Fruit fly (Drosophila melanogaster) whole organism, embryonic: ENCODE measurements around the gene Trs20.

Experiments
- CG11723 ChIP-seq: fragments of 200-800 bp; sonication (Bioruptor generic); optimal IDR thresholded peaks from 2 replicates; lab custom pipeline; 2017; ENCODE audit warnings: missing biosample characterization, mild to moderate bottlenecking, missing genetic modification characterization
- CG12155 ChIP-seq: fragments of 200-800 bp; sonication (Bioruptor generic); optimal IDR thresholded peaks from 3 replicates; lab custom pipeline; 2016; ENCODE audit warnings: missing biosample characterization, missing genetic modification characterization
- CG12236 ChIP-seq: fragments of 200-800 bp; sonication (Bioruptor generic); optimal IDR thresholded peaks from 2 replicates; lab custom pipeline; 2016; ENCODE audit warnings: missing biosample characterization, missing genetic modification characterization
- CG12744 ChIP-seq: fragments of 200-800 bp; sonication (Bioruptor generic); optimal IDR thresholded peaks from 2 replicates; lab custom pipeline; 2016; ENCODE audit warnings: missing biosample characterization, missing genetic modification characterization
- CG15269 ChIP-seq: fragments of 200-800 bp; sonication (Bioruptor generic); optimal IDR thresholded peaks from 2 replicates; lab custom pipeline; 2018; ENCODE audit warnings: missing biosample characterization, mild to moderate bottlenecking, missing genetic modification characterization, moderate library complexity
- CG17568 ChIP-seq: fragments of 200-800 bp; sonication (Bioruptor generic); optimal IDR thresholded peaks from 2 replicates; lab custom pipeline; 2018; ENCODE audit warnings: missing biosample characterization, mild to moderate bottlenecking, missing genetic modification characterization, moderate library complexity
- CG17612 ChIP-seq: fragments of 200-800 bp; sonication (Bioruptor generic); IDR thresholded peaks from 2 replicates; pipeline ENCODE4 v1.3.6; 2022; ENCODE audit warnings: missing biosample characterization, missing genetic modification characterization
- CG18476 ChIP-seq: fragments of 200-800 bp; sonication (Bioruptor generic); optimal IDR thresholded peaks from 2 replicates; lab custom pipeline; 2016; ENCODE audit warnings: missing biosample characterization, mild to moderate bottlenecking, missing genetic modification characterization
- CG2199 ChIP-seq: fragments of 200-800 bp; sonication (Bioruptor generic); IDR thresholded peaks from 3 replicates; pipeline ENCODE4 v1.3.6; 2022; ENCODE audit warnings: missing biosample characterization, missing genetic modification characterization
- CG31388 ChIP-seq: fragments of 200-800 bp; sonication (Bioruptor generic); optimal IDR thresholded peaks from 2 replicates; lab custom pipeline; 2016; ENCODE audit warnings: missing biosample characterization, missing genetic modification characterization
- CG33557 ChIP-seq: fragments of 200-800 bp; sonication (Bioruptor generic); optimal IDR thresholded peaks from 2 replicates; lab custom pipeline; 2019; ENCODE audit warnings: missing biosample characterization, mild to moderate bottlenecking, missing genetic modification characterization, moderate library complexity
- CG42726 ChIP-seq: fragments of 200-800 bp; sonication (Bioruptor generic); IDR thresholded peaks from 2 replicates; pipeline ENCODE4 v1.3.6; 2022; ENCODE audit warnings: missing biosample characterization, missing genetic modification characterization; ENCODE audit not compliant: partially characterized antibody
- CG5953 ChIP-seq: fragments of 200-800 bp; sonication (Bioruptor generic); IDR thresholded peaks from 2 replicates; pipeline ENCODE4 v1.3.6; 2022; ENCODE audit warnings: missing biosample characterization, missing genetic modification characterization
- CG7786 ChIP-seq: fragments of 200-800 bp; sonication (Bioruptor generic); optimal IDR thresholded peaks from 2 replicates; lab custom pipeline; 2016; ENCODE audit warnings: missing biosample characterization, missing genetic modification characterization
- CG8290 ChIP-seq, 3 experiments: fragments of 200-800 bp; sonication (Bioruptor generic); optimal IDR thresholded peaks; 2 replicates each; lab custom pipeline; 2016 to 2019; ENCODE audit warnings: missing biosample characterization in 3 of 3, missing genetic modification characterization in 3 of 3, mild to moderate bottlenecking in 2 of 3, moderate library complexity in 1 of 3
- CG9727 ChIP-seq: fragments of 200-800 bp; sonication (Bioruptor generic); optimal IDR thresholded peaks from 3 replicates; lab custom pipeline; 2017; ENCODE audit warnings: missing biosample characterization, mild to moderate bottlenecking, missing genetic modification characterization
- CG9932 ChIP-seq: fragments of 200-800 bp; sonication (Bioruptor generic); IDR thresholded peaks from 2 replicates; pipeline ENCODE4 v1.3.6; 2022; ENCODE audit warnings: missing biosample characterization, missing genetic modification characterization
- Chrac-16 ChIP-seq: fragments of 200-800 bp; sonication (Bioruptor generic); optimal IDR thresholded peaks from 3 replicates; lab custom pipeline; 2016; ENCODE audit warnings: missing biosample characterization, missing genetic modification characterization
- Ets97D ChIP-seq: fragments of 200-800 bp; sonication (Bioruptor generic); optimal IDR thresholded peaks from 3 replicates; lab custom pipeline; 2016; ENCODE audit warnings: missing biosample characterization, missing genetic modification characterization
- Hmr ChIP-seq: fragments of 200-800 bp; sonication (Bioruptor generic); optimal IDR thresholded peaks from 3 replicates; lab custom pipeline; 2017; ENCODE audit warnings: mild to moderate bottlenecking, missing biosample characterization, missing genetic modification reagents, missing genetic modification characterization
- Hmx ChIP-seq: fragments of 200-800 bp; sonication (Bioruptor generic); optimal IDR thresholded peaks from 2 replicates; lab custom pipeline; 2016; ENCODE audit warnings: missing biosample characterization, missing genetic modification characterization
- Lhr ChIP-seq: fragments of 200-800 bp; sonication (Bioruptor generic); optimal IDR thresholded peaks from 3 replicates; lab custom pipeline; 2017; ENCODE audit warnings: mild to moderate bottlenecking, missing biosample characterization, missing genetic modification reagents, missing genetic modification characterization
- MTF-1 ChIP-seq: fragments of 200-800 bp; sonication (Bioruptor generic); optimal IDR thresholded peaks from 2 replicates; lab custom pipeline; 2018; ENCODE audit warnings: missing biosample characterization, mild to moderate bottlenecking, missing genetic modification characterization, borderline replicate concordance
- Opbp ChIP-seq: fragments of 200-800 bp; sonication (Bioruptor generic); IDR thresholded peaks from 3 replicates; pipeline ENCODE4 v1.3.6; 2022; ENCODE audit warnings: missing biosample characterization, missing genetic modification characterization; ENCODE audit not compliant: partially characterized antibody
- PHDP ChIP-seq: fragments of 200-800 bp; sonication (Bioruptor generic); optimal IDR thresholded peaks from 3 replicates; lab custom pipeline; 2018; ENCODE audit warnings: missing biosample characterization, mild to moderate bottlenecking, missing genetic modification characterization, moderate library complexity
- Ssrp ChIP-seq: fragments of 200-800 bp; sonication (Bioruptor generic); optimal IDR thresholded peaks from 2 replicates; lab custom pipeline; 2018; ENCODE audit warnings: missing biosample characterization, mild to moderate bottlenecking, missing genetic modification characterization, moderate library complexity
- Xrp1 ChIP-seq: fragments of 200-800 bp; sonication (Bioruptor generic); IDR thresholded peaks from 2 replicates; pipeline ENCODE4 v1.3.6; 2022; ENCODE audit warnings: missing biosample characterization, missing genetic modification characterization
- ab ChIP-seq: fragments of 200-800 bp; sonication (Bioruptor generic); optimal IDR thresholded peaks from 2 replicates; lab custom pipeline; 2016; ENCODE audit warnings: missing biosample characterization, missing genetic modification characterization
- al ChIP-seq: fragments of 200-800 bp; sonication (Bioruptor generic); IDR thresholded peaks from 2 replicates; pipeline ENCODE4 v1.3.6; 2022; ENCODE audit warnings: missing biosample characterization, missing genetic modification characterization
- ase ChIP-seq: fragments of 200-800 bp; sonication (Bioruptor generic); IDR thresholded peaks from 3 replicates; pipeline ENCODE4 v1.3.6; 2022; ENCODE audit warnings: missing biosample characterization, missing genetic modification characterization
- cg ChIP-seq: fragments of 200-800 bp; sonication (Bioruptor generic); optimal IDR thresholded peaks from 3 replicates; lab custom pipeline; 2019; ENCODE audit warnings: missing biosample characterization, mild to moderate bottlenecking, missing genetic modification characterization, moderate library complexity
- chif ChIP-seq, 2 experiments: fragments of 200-800 bp; sonication (Bioruptor generic); optimal IDR thresholded peaks; 3 replicates each; lab custom pipeline; 2016; ENCODE audit warnings: missing biosample characterization in 2 of 2, missing genetic modification characterization in 2 of 2
- dmrt11E ChIP-seq: fragments of 200-800 bp; sonication (Bioruptor generic); optimal IDR thresholded peaks from 3 replicates; lab custom pipeline; 2018; ENCODE audit warnings: missing biosample characterization, mild to moderate bottlenecking, missing genetic modification characterization, moderate library complexity
- dmrt99B ChIP-seq: fragments of 200-800 bp; sonication (Bioruptor generic); optimal IDR thresholded peaks from 2 replicates; lab custom pipeline; 2018; ENCODE audit warnings: missing biosample characterization, mild to moderate bottlenecking, missing genetic modification characterization, moderate library complexity
- ewg ChIP-seq: fragments of 200-800 bp; sonication (Bioruptor generic); optimal IDR thresholded peaks from 3 replicates; lab custom pipeline; 2017; ENCODE audit warnings: mild to moderate bottlenecking, missing biosample characterization, missing genetic modification reagents, missing genetic modification characterization
- gro ChIP-seq: fragments of 200-800 bp; sonication (Bioruptor generic); optimal IDR thresholded peaks from 2 replicates; lab custom pipeline; 2016; ENCODE audit warnings: missing biosample characterization, missing genetic modification characterization
- lab ChIP-seq: fragments of 200-800 bp; sonication (Bioruptor generic); optimal IDR thresholded peaks from 3 replicates; lab custom pipeline; 2017; ENCODE audit warnings: missing biosample characterization, missing genetic modification characterization, mild to moderate bottlenecking, moderate library complexity, missing genetic modification reagents
- lbe ChIP-seq: fragments of 200-800 bp; sonication (Bioruptor generic); optimal IDR thresholded peaks from 2 replicates; lab custom pipeline; 2016; ENCODE audit warnings: missing biosample characterization, mild to moderate bottlenecking, missing genetic modification characterization
- mld ChIP-seq: fragments of 200-800 bp; sonication (Bioruptor generic); IDR thresholded peaks from 3 replicates; pipeline ENCODE4 v1.3.6; 2022; ENCODE audit warnings: missing biosample characterization, missing genetic modification characterization; ENCODE audit not compliant: partially characterized antibody
- nerfin-1 ChIP-seq: fragments of 200-800 bp; sonication (Bioruptor generic); optimal IDR thresholded peaks from 3 replicates; lab custom pipeline; 2019; ENCODE audit warnings: missing biosample characterization, mild to moderate bottlenecking, missing genetic modification characterization, moderate library complexity
- org-1 ChIP-seq: fragments of 200-800 bp; sonication (Bioruptor generic); optimal IDR thresholded peaks from 2 replicates; lab custom pipeline; 2017; ENCODE audit warnings: missing biosample characterization, missing genetic modification characterization
- peb ChIP-seq: fragments of 200-800 bp; sonication (Bioruptor generic); IDR thresholded peaks from 2 replicates; pipeline ENCODE4 v1.3.6; 2022; ENCODE audit warnings: missing biosample characterization, missing genetic modification characterization
- pho ChIP-seq: fragments of 200-800 bp; sonication (Bioruptor generic); optimal IDR thresholded peaks from 2 replicates; lab custom pipeline; 2016; ENCODE audit warnings: missing biosample characterization, missing genetic modification characterization
- sens ChIP-seq: fragments of 200-800 bp; sonication (Bioruptor generic); peaks from one replicate; lab custom pipeline; 2016; ENCODE audit warnings: missing biosample characterization, missing genetic modification characterization
- ttk ChIP-seq: fragments of 200-800 bp; sonication (Bioruptor generic); IDR thresholded peaks from 2 replicates; pipeline ENCODE4 v2.1.2; 2022; ENCODE audit warnings: missing biosample characterization, missing genetic modification characterization
- vvl ChIP-seq: fragments of 200-800 bp; sonication (Bioruptor generic); IDR thresholded peaks from 2 replicates; pipeline ENCODE4 v1.3.6; 2022; ENCODE audit warnings: missing biosample characterization, missing genetic modification characterization
- zen2 ChIP-seq: fragments of 200-800 bp; sonication (Bioruptor generic); IDR thresholded peaks from 3 replicates; pipeline ENCODE4 v1.3.6; 2022; ENCODE audit warnings: missing biosample characterization, missing genetic modification characterization; ENCODE audit not compliant: partially characterized antibody

The Trs20 gene

dm6 chr3L:16157251-16158190 is 26.1 kb upstream of the Trs20 start (continued):
- peak; percentile 8 for TF ChIP-seq CG17568 (GFP tag; lab: Kevin White, UChicago)
- TF ChIP-seq nerfin-1 (tag; lab: Kevin White, UChicago), result peak; percentile 7
- TF ChIP-seq ewg (GFP tag; lab: Kevin White, UChicago), result peak; percentile 22
- no peak for TF ChIP-seq CG33557 (GFP tag; lab: Kevin White, UChicago)
- no peak for TF ChIP-seq CG2199 (GFP tag; lab: Robert Waterston, UW)
- TF ChIP-seq CG8290 (GFP tag; optimal IDR thresholded peaks at IDR 0.05; lab: Kevin White, UChicago), result peak; percentile 10
- TF ChIP-seq CG8290 (tag; optimal IDR thresholded peaks at IDR 0.05; lab: Kevin White, UChicago), result no peak
- peak; percentile 51 for TF ChIP-seq CG9727
- TF ChIP-seq gro (GFP tag; lab: Kevin White, UChicago), result peak; percentile 27
- peak; percentile 63 for TF ChIP-seq Hmr (GFP tag; lab: Kevin White, UChicago)
- peak; percentile 38; the same call in 1 of the 2 replicates for TF ChIP-seq Xrp1 (GFP tag; lab: Robert Waterston, UW)
- TF ChIP-seq dmrt99B (tag; lab: Kevin White, UChicago), result peak; percentile 79
- TF ChIP-seq CG12236 (GFP tag; lab: Kevin White, UChicago), result peak; percentile 3
- TF ChIP-seq CG7786, result no peak
- no peak for TF ChIP-seq CG31388 (GFP tag; lab: Kevin White, UChicago)
- no peak for TF ChIP-seq Hmx (GFP tag; lab: Kevin White, UChicago)
- TF ChIP-seq CG5953 (GFP tag; lab: Robert Waterston, UW), result no peak
- no peak for TF ChIP-seq mld (GFP tag; lab: Robert Waterston, UW)
- TF ChIP-seq MTF-1 (GFP tag; lab: Kevin White, UChicago), result no peak
- peak; percentile 1 for TF ChIP-seq dmrt11E (tag; lab: Kevin White, UChicago)
- no peak for TF ChIP-seq ase
- peak; percentile 55 for TF ChIP-seq PHDP
- no peak for TF ChIP-seq zen2
- TF ChIP-seq vvl (GFP tag; lab: Robert Waterston, UW), result peak; percentile 32; the same call in 1 of the 2 replicates
- TF ChIP-seq CG12744 (GFP tag; lab: Kevin White, UChicago), result peak; percentile 16
- no peak for TF ChIP-seq CG9932 (GFP tag; lab: Robert Waterston, UW)
- peak; percentile 39 for TF ChIP-seq pho (GFP tag; lab: Kevin White, UChicago)
- TF ChIP-seq CG17612 (GFP tag; lab: Robert Waterston, UW), result no peak
- no peak for TF ChIP-seq al (GFP tag; lab: Robert Waterston, UW)
- TF ChIP-seq Ets97D (GFP tag; lab: Kevin White, UChicago), result no peak
- no peak for TF ChIP-seq Lhr
- TF ChIP-seq cg (GFP tag; lab: Kevin White, UChicago), result peak; percentile 48
- peak; percentile 94 for TF ChIP-seq sens (GFP tag; lab: Kevin White, UChicago)
- peak; percentile 62 for TF ChIP-seq Ssrp (tag; lab: Kevin White, UChicago)
- peak; percentile 7 for TF ChIP-seq CG12155 (GFP tag; lab: Kevin White, UChicago)
- TF ChIP-seq chif (GFP tag; optimal IDR thresholded peaks at IDR 0.05; lab: Kevin White, UChicago), result peak in 1 of 2 experiments; percentile 59
- no peak for TF ChIP-seq ab (GFP tag; lab: Kevin White, UChicago)
- TF ChIP-seq lbe (GFP tag; lab: Kevin White, UChicago), result no peak
- peak; percentile 48 for TF ChIP-seq org-1 (GFP tag; lab: Kevin White, UChicago)
- TF ChIP-seq CG42726 (GFP tag; lab: Robert Waterston, UW), result no peak
- TF ChIP-seq peb (GFP tag; lab: Robert Waterston, UW), result 0 out of 2 replicates have a peak, but pooled peaks have one; percentile 13
- TF ChIP-seq ttk (GFP tag; lab: Robert Waterston, UW), result peak; percentile 30; the same call in 1 of the 2 replicates
- peak; percentile 3 for TF ChIP-seq CG11723 (GFP tag; lab: Kevin White, UChicago)
- TF ChIP-seq Opbp (GFP tag; lab: Robert Waterston, UW), result no peak
- TF ChIP-seq CG15269, result peak; percentile 61
- TF ChIP-seq CG18476, result no peak
- peak; percentile 56 for TF ChIP-seq lab (GFP tag; lab: Kevin White, UChicago)
- peak; percentile 51 for TF ChIP-seq Chrac-16 (GFP tag; lab: Kevin White, UChicago)
